Fruit fly (Drosophila melanogaster) S2 (cell line): ENCODE results near the gene CG43630.

ENCODE experiments used
- CG8478 ChIP-seq: fragments of >200 bp; optimal IDR thresholded peaks from 2 replicates; lab custom pipeline; 2018
- CTCF ChIP-seq, 2 experiments: fragments of >200 bp; optimal IDR thresholded peaks; 2 replicates each; lab custom pipeline; 2018

DNA sequence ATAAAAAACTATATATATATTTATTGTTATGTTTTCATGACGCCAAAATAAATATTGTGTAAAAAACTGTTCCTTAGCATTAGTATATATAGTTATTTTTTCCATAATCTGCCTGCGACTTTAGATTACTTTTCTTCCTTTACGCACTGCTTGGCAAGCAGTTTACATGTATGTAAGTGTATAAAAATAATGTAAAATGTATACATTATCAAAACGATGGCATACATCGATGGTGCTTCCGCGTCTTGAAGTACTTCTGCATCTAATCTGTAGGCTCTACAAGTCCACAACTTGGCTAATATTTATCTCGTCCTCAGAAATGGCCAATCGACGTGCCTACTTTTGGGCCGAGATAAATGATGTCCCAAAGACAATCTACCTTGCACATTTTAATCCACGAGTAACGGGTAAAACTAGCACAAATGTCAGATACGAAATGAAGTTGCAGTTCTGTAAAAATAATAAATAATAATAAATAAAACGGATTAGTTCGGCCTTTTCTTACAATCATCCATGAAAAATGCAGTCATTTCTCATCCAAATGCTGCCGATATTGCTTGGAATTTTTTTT is 38.0 kb downstream of the CG43630 start, which contains the start of gene CG11608:
- TF ChIP-seq CTCF (optimal IDR thresholded peaks at IDR 0.05; lab: Kevin White, UChicago), result peak; percentile 62 to 74
- no peak for TF ChIP-seq CG8478
